Worm (Caenorhabditis elegans) whole organism, L4 larva: Measurements from ENCODE around the gene F07E5.9.

Experiments used
- Y105C5A.15 ChIP-seq: fragments of 200-800 bp; sonication (Bioruptor generic); IDR thresholded peaks from 2 replicates; pipeline ENCODE4 v1.3.6; 2022; ENCODE audit warnings: missing genetic modification characterization, missing compliant biosample characterization
- ceh-28 ChIP-seq: fragments of 150-350 bp; optimal IDR thresholded peaks from 2 replicates; lab custom pipeline; 2014; ENCODE audit warnings: missing biosample characterization, missing genetic modification reagents, missing genetic modification characterization
- ceh-32 ChIP-seq: sonication (generic microtip); optimal IDR thresholded peaks from 2 replicates; lab custom pipeline; 2016; ENCODE audit warnings: mild to moderate bottlenecking, missing genetic modification characterization, missing compliant biosample characterization; ENCODE audit not compliant: poor library complexity
- ceh-62 ChIP-seq: sonication (generic microtip); optimal IDR thresholded peaks from 2 replicates; lab custom pipeline; 2017; ENCODE audit warnings: missing biosample characterization, missing genetic modification characterization
- cey-2 ChIP-seq: sonication (generic microtip); optimal IDR thresholded peaks from 3 replicates; lab custom pipeline; 2017; ENCODE audit warnings: missing genetic modification characterization, mild to moderate bottlenecking, missing compliant biosample characterization, antibody characterized with exemption, borderline replicate concordance; ENCODE audit not compliant: insufficient read depth
- daf-16 ChIP-seq, 3 experiments: sonication (generic microtip); optimal IDR thresholded peaks; 2 replicates each; lab custom pipeline; 2016 to 2017; ENCODE audit warnings: missing genetic modification characterization in 3 of 3, missing genetic modification reagents in 3 of 3, mild to moderate bottlenecking in 2 of 3, missing compliant biosample characterization in 2 of 3, missing biosample characterization in 1 of 3, moderate library complexity in 1 of 3
- gei-8 ChIP-seq: fragments of 200-800 bp; sonication (Bioruptor generic); optimal IDR thresholded peaks from 2 replicates; lab custom pipeline; 2018; ENCODE audit warnings: mild to moderate bottlenecking, missing genetic modification characterization, missing compliant biosample characterization
- hlh-11 ChIP-seq: fragments of 200-800 bp; sonication (Bioruptor generic); optimal IDR thresholded peaks from 2 replicates; lab custom pipeline; 2018; ENCODE audit warnings: mild to moderate bottlenecking, missing genetic modification characterization, missing compliant biosample characterization
- lin-13 ChIP-seq: fragments of 150-350 bp; optimal IDR thresholded peaks from 2 replicates; lab custom pipeline; 2014; ENCODE audit warnings: missing biosample characterization, missing genetic modification reagents, missing genetic modification characterization
- mdt-29 ChIP-seq: fragments of 200-800 bp; sonication (Bioruptor generic); IDR thresholded peaks from 2 replicates; pipeline ENCODE4 v1.3.6; 2022; ENCODE audit warnings: missing genetic modification reagents, missing genetic modification characterization, missing compliant biosample characterization
- nhr-11 ChIP-seq: fragments of 150-350 bp; optimal IDR thresholded peaks from 2 replicates; lab custom pipeline; 2014; ENCODE audit warnings: missing biosample characterization, missing genetic modification characterization
- nhr-111 ChIP-seq: fragments of 200-800 bp; sonication (Bioruptor generic); optimal IDR thresholded peaks from 2 replicates; lab custom pipeline; 2018; ENCODE audit warnings: mild to moderate bottlenecking, missing genetic modification characterization, missing compliant biosample characterization
- nhr-237 ChIP-seq: sonication (generic microtip); optimal IDR thresholded peaks from 2 replicates; lab custom pipeline; 2017; ENCODE audit warnings: missing biosample characterization, missing genetic modification characterization
- nhr-42 ChIP-seq: fragments of 200-800 bp; sonication (Bioruptor generic); IDR thresholded peaks from 2 replicates; pipeline ENCODE4 v1.3.6; 2022; ENCODE audit warnings: missing genetic modification characterization, missing compliant biosample characterization
- nhr-6 ChIP-seq: fragments of 150-350 bp; optimal IDR thresholded peaks from 2 replicates; lab custom pipeline; 2014; ENCODE audit warnings: missing biosample characterization, missing genetic modification characterization
- pha-4 ChIP-seq, 2 experiments: fragments of 150-350 bp in 1 of 2; fragments of 200-800 bp in 1 of 2; sonication (Bioruptor generic) in 1 of 2; IDR thresholded peaks in 1 of 2; optimal IDR thresholded peaks in 1 of 2; 2 replicates each; pipeline versions ENCODE4 v1.3.6 to Lab custom; 2014 to 2022; ENCODE audit warnings: missing genetic modification characterization in 2 of 2, missing genetic modification reagents in 2 of 2, missing biosample characterization in 1 of 2, missing compliant biosample characterization in 1 of 2
- php-3 ChIP-seq: fragments of 200-800 bp; sonication (Bioruptor generic); IDR thresholded peaks from 2 replicates; pipeline ENCODE4 v1.3.6; 2022; ENCODE audit warnings: missing genetic modification reagents, missing genetic modification characterization, missing compliant biosample characterization
- pqm-1 ChIP-seq: sonication (generic microtip); optimal IDR thresholded peaks from 2 replicates; lab custom pipeline; 2017; ENCODE audit warnings: missing biosample characterization, missing genetic modification characterization
- rbr-2 ChIP-seq: sonication (generic microtip); optimal IDR thresholded peaks from 2 replicates; lab custom pipeline; 2016; ENCODE audit warnings: missing genotype, missing genetic modification characterization, missing compliant biosample characterization
- saeg-2 ChIP-seq: fragments of 200-800 bp; sonication (Bioruptor generic); IDR thresholded peaks from 2 replicates; pipeline ENCODE4 v1.3.6; 2022; ENCODE audit warnings: missing genetic modification reagents, missing genetic modification characterization, missing compliant biosample characterization
- skn-1 ChIP-seq: fragments of 150-350 bp; optimal IDR thresholded peaks from 2 replicates; lab custom pipeline; 2014; ENCODE audit warnings: missing biosample characterization, missing genetic modification characterization
- snpc-1.2 ChIP-seq: fragments of 200-800 bp; sonication (Bioruptor generic); IDR thresholded peaks from 2 replicates; pipeline ENCODE4 v1.3.6; 2022; ENCODE audit warnings: missing genetic modification reagents, missing genetic modification characterization, missing compliant biosample characterization
- snpc-4 ChIP-seq: fragments of 150-350 bp; optimal IDR thresholded peaks from 2 replicates; lab custom pipeline; 2014; ENCODE audit warnings: missing biosample characterization, missing genetic modification characterization
- spr-3 ChIP-seq: fragments of 200-800 bp; sonication (Bioruptor generic); optimal IDR thresholded peaks from 2 replicates; lab custom pipeline; 2018; ENCODE audit warnings: mild to moderate bottlenecking, missing genetic modification characterization, missing compliant biosample characterization
- tra-1 ChIP-seq: fragments of 200-800 bp; sonication (Bioruptor generic); IDR thresholded peaks from 2 replicates; pipeline ENCODE4 v1.3.6; 2022; ENCODE audit warnings: missing genetic modification reagents, missing genetic modification characterization, missing compliant biosample characterization
- unc-62 ChIP-seq, 3 experiments: fragments of 150-350 bp in 1 of 3; sonication (generic microtip); optimal IDR thresholded peaks in 2 of 3; peaks in 1 of 3; 1 replicate in 1 of 3; 2 replicates in 2 of 3; lab custom pipeline; 2014 to 2017; ENCODE audit warnings: missing biosample characterization in 3 of 3, missing genetic modification characterization in 3 of 3, missing genetic modification reagents in 3 of 3, missing genotype in 1 of 3
- zfp-3 ChIP-seq: fragments of 200-800 bp; sonication (Bioruptor generic); conservative IDR thresholded peaks from 2 replicates; pipeline ENCODE4 v1.3.6; 2022; ENCODE audit warnings: missing genetic modification reagents, missing genetic modification characterization, missing compliant biosample characterization
- zip-11 ChIP-seq: fragments of 200-800 bp; sonication (Bioruptor generic); IDR thresholded peaks from 2 replicates; pipeline ENCODE4 v1.3.6; 2022; ENCODE audit warnings: missing genetic modification characterization, missing compliant biosample characterization

Gene F07E5.9

DNA sequence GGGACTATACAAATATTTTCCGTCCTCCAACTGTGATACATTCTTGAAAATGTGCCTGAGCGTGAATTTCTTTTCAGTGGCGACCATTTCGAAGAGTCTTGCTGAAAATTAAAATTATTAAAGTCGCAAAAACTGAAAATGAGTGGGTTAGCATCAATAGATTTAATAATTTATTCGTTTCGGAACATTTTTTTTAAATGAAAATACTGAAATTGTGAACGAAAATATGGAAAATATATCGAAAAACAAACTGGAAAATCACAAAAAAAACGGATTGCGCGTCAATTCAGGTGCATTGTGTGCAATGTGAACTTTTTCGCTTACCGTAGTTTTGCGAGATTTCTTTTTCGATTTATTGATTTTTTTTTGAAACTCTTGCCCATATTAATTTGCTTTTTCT is 48.5 kb downstream of the F07E5.9 start, which contains the start of gene bath-5:
TSS of gene bath-5 (minus strand) at position 101 of the 400 bp plus-strand sequence.
- TF ChIP-seq pha-4 (GFP tag; IDR thresholded peaks at IDR 0.05; lab: Robert Waterston, UW) (no peak), pha-4 (tag; optimal IDR thresholded peaks at IDR 0.05; lab: Kevin White, UChicago) (no peak), tra-1 (GFP tag; lab: Robert Waterston, UW) (no peak), nhr-237 (tag; lab: Kevin White, UChicago) (no peak), ceh-32 (no peak), rbr-2 (no peak), snpc-1.2 (no peak), saeg-2 (GFP tag; lab: Robert Waterston, UW) (no peak), snpc-4 (no peak), hlh-11 (no peak), nhr-42 (GFP tag; lab: Robert Waterston, UW) (no peak), lin-13 (GFP tag; lab: Kevin White, UChicago) (no peak), mdt-29 (GFP tag; lab: Robert Waterston, UW) (no peak), daf-16 (GFP tag; optimal IDR thresholded peaks at IDR 0.05; lab: Kevin White, UChicago) (no peak), daf-16 (tag; optimal IDR thresholded peaks at IDR 0.05; lab: Kevin White, UChicago) (no peak), zfp-3 (no peak)
- TF ChIP-seq, all 104 proteins: peak for 0

DNA sequence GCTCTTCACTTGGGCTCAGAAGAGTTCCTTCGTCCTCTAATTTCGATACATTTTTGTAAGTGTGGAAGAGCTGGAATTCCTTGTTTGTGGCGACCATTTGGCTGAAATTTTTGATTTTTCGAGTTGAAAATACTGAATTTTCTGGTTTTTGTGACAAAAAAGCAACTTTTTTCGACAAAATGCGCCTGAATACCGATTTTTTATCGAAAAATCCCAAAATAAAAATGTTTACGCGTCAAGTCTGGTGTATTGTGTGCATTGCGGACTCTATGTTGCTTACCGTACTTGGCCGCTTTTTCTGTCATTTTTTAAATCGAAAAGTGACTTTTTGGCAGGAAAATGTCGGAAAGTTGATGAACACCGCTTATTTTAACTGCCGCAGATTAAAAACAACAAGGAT is 50.0 kb downstream of the F07E5.9 start, which contains the start of gene bath-3:
TSS of gene bath-3 (minus strand) at position 101 of the 400 bp plus-strand sequence.
- TF ChIP-seq nhr-11 (no peak), spr-3 (GFP tag; lab: Kevin White, UChicago) (no peak), Y105C5A.15 (GFP tag; lab: Robert Waterston, UW) (no peak)

DNA sequence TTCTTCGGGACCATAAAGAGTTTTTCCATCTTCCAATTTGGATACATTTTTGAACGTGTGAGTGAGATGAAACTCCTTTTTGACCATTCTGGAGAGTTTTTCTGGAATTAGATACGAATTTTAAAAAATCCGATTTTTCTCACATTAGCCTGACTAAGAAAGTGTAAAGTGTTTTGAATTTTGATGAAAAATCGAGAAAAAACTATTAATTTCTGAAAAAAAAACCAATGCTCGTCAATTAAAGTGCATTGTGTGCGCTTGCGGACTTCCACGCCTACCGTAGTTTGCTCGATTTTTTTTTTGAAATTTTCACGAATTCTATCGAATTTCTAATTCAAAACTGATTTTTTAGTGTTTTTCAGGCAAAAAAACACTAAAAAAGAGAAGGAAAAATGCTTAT is 51.6 kb downstream of the F07E5.9 start, which contains the start of gene bath-1:
TSS of gene bath-1 (minus strand) at position 101 of the 400 bp plus-strand sequence.
- no peak for TF ChIP-seq daf-16 (GFP tag; optimal IDR thresholded peaks at IDR 0.05; lab: Kevin White, UChicago)
- TF ChIP-seq daf-16 (tag; optimal IDR thresholded peaks at IDR 0.05; lab: Kevin White, UChicago), result no peak
- no peak for TF ChIP-seq pqm-1
- TF ChIP-seq skn-1, result no peak
- TF ChIP-seq cey-2 (tag; lab: Kevin White, UChicago), result no peak
- TF ChIP-seq snpc-1.2, result no peak
- no peak for TF ChIP-seq ceh-28
- no peak for TF ChIP-seq zip-11 (GFP tag; lab: Robert Waterston, UW)
- TF ChIP-seq nhr-6 (tag; lab: Kevin White, UChicago), result no peak
- no peak for TF ChIP-seq ceh-62 (tag; lab: Kevin White, UChicago)
- no peak for TF ChIP-seq nhr-111
- no peak for TF ChIP-seq gei-8 (GFP tag; lab: Kevin White, UChicago)

DNA sequence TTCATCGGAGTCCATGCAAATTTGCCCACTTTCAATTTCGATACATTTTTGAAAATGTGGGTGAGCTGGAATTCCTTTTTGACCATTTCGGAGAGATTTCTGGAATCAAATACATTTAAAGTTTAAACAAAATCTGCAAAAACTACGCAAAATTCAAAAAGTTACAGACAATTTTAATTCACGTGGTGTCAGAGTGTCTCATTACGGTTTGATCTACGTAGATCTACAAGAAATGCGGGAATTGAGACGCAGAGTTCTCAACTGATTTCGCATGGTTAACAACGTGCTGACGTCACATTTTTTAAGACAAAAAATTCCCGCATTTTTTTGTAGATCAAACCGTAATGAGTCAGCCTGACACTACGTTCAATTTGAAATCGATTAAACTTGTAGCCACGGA is 53.8 kb downstream of the F07E5.9 start, which contains the start of gene bath-21:
TSS of gene bath-21 (minus strand) at position 101 of the 400 bp plus-strand sequence.
- peak in 1 of 2 experiments; percentile 84 for TF ChIP-seq unc-62 (GFP tag; optimal IDR thresholded peaks at IDR 0.05 in 1 of 2; lab: Kevin White, UChicago)
- no peak for TF ChIP-seq unc-62 (tag; optimal IDR thresholded peaks at IDR 0.05; lab: Kevin White, UChicago)
- no peak for TF ChIP-seq php-3 (GFP tag; lab: Robert Waterston, UW)
